Worm (Caenorhabditis elegans) whole organism, L4 larva: ENCODE results near the gene nhr-17.
A peak's percentile ranks its signal among the peaks of the same experiment; 100 is the strongest.

Source experiments
- F49E8.2 ChIP-seq: sonication (generic microtip); optimal IDR thresholded peaks from 2 replicates; lab custom pipeline; 2016; ENCODE audit warnings: missing compliant biosample characterization, mild to moderate bottlenecking, missing genetic modification characterization, borderline replicate concordance
- Y105C5A.15 ChIP-seq: fragments of 200-800 bp; sonication (Bioruptor generic); IDR thresholded peaks from 2 replicates; pipeline ENCODE4 v1.3.6; 2022; ENCODE audit warnings: missing genetic modification characterization, missing compliant biosample characterization
- Y48G9A.11 ChIP-seq: fragments of 200-800 bp; sonication (Bioruptor generic); IDR thresholded peaks from 2 replicates; pipeline ENCODE4 v1.3.6; 2022; ENCODE audit warnings: missing genetic modification reagents, missing genetic modification characterization, missing compliant biosample characterization
- ZK337.2 ChIP-seq: fragments of 200-800 bp; sonication (Bioruptor generic); IDR thresholded peaks from 2 replicates; pipeline ENCODE4 v1.3.6; 2022; ENCODE audit warnings: missing genetic modification reagents, missing genetic modification characterization, missing compliant biosample characterization
- aha-1 ChIP-seq: fragments of 150-350 bp; peaks from one replicate; lab custom pipeline; 2014; ENCODE audit warnings: missing biosample characterization, missing genetic modification characterization
- ceh-20 ChIP-seq: fragments of 200-800 bp; sonication (Bioruptor generic); IDR thresholded peaks from 2 replicates; pipeline ENCODE4 v1.3.6; 2022; ENCODE audit warnings: missing genetic modification reagents, missing genetic modification characterization, missing compliant biosample characterization
- ceh-62 ChIP-seq: sonication (generic microtip); optimal IDR thresholded peaks from 2 replicates; lab custom pipeline; 2017; ENCODE audit warnings: missing biosample characterization, missing genetic modification characterization
- ces-1 ChIP-seq: fragments of 150-350 bp; sonication (generic microtip); optimal IDR thresholded peaks from 4 replicates; lab custom pipeline; 2014; ENCODE audit warnings: missing biosample characterization, missing genetic modification reagents, missing genetic modification characterization
- ctbp-1 ChIP-seq: fragments of 200-800 bp; sonication (Bioruptor generic); IDR thresholded peaks from 2 replicates; pipeline ENCODE4 v1.3.6; 2022; ENCODE audit warnings: missing genetic modification reagents, missing genetic modification characterization, missing compliant biosample characterization
- daf-19 ChIP-seq: fragments of 200-800 bp; sonication (Bioruptor generic); conservative IDR thresholded peaks from 2 replicates; pipeline ENCODE4 v1.3.6; 2022; ENCODE audit warnings: missing genetic modification characterization, missing compliant biosample characterization
- dmd-8 ChIP-seq: fragments of 200-800 bp; sonication (Bioruptor generic); IDR thresholded peaks from 2 replicates; pipeline ENCODE4 v1.3.6; 2022; ENCODE audit warnings: missing genetic modification characterization, missing compliant biosample characterization
- egl-27 ChIP-seq: sonication (generic microtip); optimal IDR thresholded peaks from 3 replicates; lab custom pipeline; 2017; ENCODE audit warnings: missing biosample characterization, missing genetic modification reagents, missing genetic modification characterization
- fkh-10 ChIP-seq: fragments of 150-350 bp; optimal IDR thresholded peaks from 2 replicates; lab custom pipeline; 2014; ENCODE audit warnings: missing biosample characterization, missing genetic modification reagents, missing genetic modification characterization
- hlh-11 ChIP-seq: fragments of 200-800 bp; sonication (Bioruptor generic); optimal IDR thresholded peaks from 2 replicates; lab custom pipeline; 2018; ENCODE audit warnings: mild to moderate bottlenecking, missing genetic modification characterization, missing compliant biosample characterization
- hmg-1.1 ChIP-seq: fragments of 200-800 bp; sonication (Bioruptor generic); IDR thresholded peaks from 2 replicates; pipeline ENCODE4 v1.3.6; 2022; ENCODE audit warnings: missing genetic modification reagents, missing genetic modification characterization, missing compliant biosample characterization
- jun-1 ChIP-seq: fragments of 150-350 bp; optimal IDR thresholded peaks from 2 replicates; lab custom pipeline; 2014; ENCODE audit warnings: missing biosample characterization, missing genetic modification reagents, missing genetic modification characterization
- lin-1 ChIP-seq: fragments of 200-800 bp; sonication (Bioruptor generic); IDR thresholded peaks from 2 replicates; pipeline ENCODE4 v1.3.6; 2022; ENCODE audit warnings: missing genetic modification reagents, missing genetic modification characterization, missing compliant biosample characterization
- lsy-2 ChIP-seq, 2 experiments: fragments of 150-350 bp in 1 of 2; sonication (generic microtip) in 1 of 2; optimal IDR thresholded peaks; 2 replicates each; lab custom pipeline; 2014 to 2017; ENCODE audit warnings: missing biosample characterization in 2 of 2, missing genetic modification characterization in 2 of 2
- madf-9 ChIP-seq: fragments of 200-800 bp; sonication (Bioruptor generic); conservative IDR thresholded peaks from 2 replicates; pipeline ENCODE4 v1.3.6; 2022; ENCODE audit warnings: missing genetic modification reagents, missing genetic modification characterization, missing compliant biosample characterization
- mxl-2 ChIP-seq: fragments of 200-800 bp; sonication (Bioruptor generic); conservative IDR thresholded peaks from 2 replicates; pipeline ENCODE4 v1.3.6; 2022; ENCODE audit warnings: missing genetic modification reagents, missing genetic modification characterization, missing compliant biosample characterization
- nhr-6 ChIP-seq: fragments of 150-350 bp; optimal IDR thresholded peaks from 2 replicates; lab custom pipeline; 2014; ENCODE audit warnings: missing biosample characterization, missing genetic modification characterization
- saeg-2 ChIP-seq: fragments of 200-800 bp; sonication (Bioruptor generic); IDR thresholded peaks from 2 replicates; pipeline ENCODE4 v1.3.6; 2022; ENCODE audit warnings: missing genetic modification reagents, missing genetic modification characterization, missing compliant biosample characterization
- spr-3 ChIP-seq: fragments of 200-800 bp; sonication (Bioruptor generic); optimal IDR thresholded peaks from 2 replicates; lab custom pipeline; 2018; ENCODE audit warnings: mild to moderate bottlenecking, missing genetic modification characterization, missing compliant biosample characterization
- unc-39 ChIP-seq: sonication (generic microtip); optimal IDR thresholded peaks from 2 replicates; lab custom pipeline; 2017; ENCODE audit warnings: missing biosample characterization, missing genetic modification characterization
- unc-62 ChIP-seq, 3 experiments: fragments of 150-350 bp in 1 of 3; sonication (generic microtip); optimal IDR thresholded peaks in 2 of 3; peaks in 1 of 3; 1 replicate in 1 of 3; 2 replicates in 2 of 3; lab custom pipeline; 2014 to 2017; ENCODE audit warnings: missing biosample characterization in 3 of 3, missing genetic modification characterization in 3 of 3, missing genetic modification reagents in 3 of 3, missing genotype in 1 of 3
- zfp-2 ChIP-seq: sonication (generic microtip); optimal IDR thresholded peaks from 2 replicates; lab custom pipeline; 2016; ENCODE audit warnings: mild to moderate bottlenecking, missing genetic modification characterization, missing compliant biosample characterization
- zip-11 ChIP-seq: fragments of 200-800 bp; sonication (Bioruptor generic); IDR thresholded peaks from 2 replicates; pipeline ENCODE4 v1.3.6; 2022; ENCODE audit warnings: missing genetic modification characterization, missing compliant biosample characterization
- ztf-7 ChIP-seq: fragments of 150-350 bp; optimal IDR thresholded peaks from 2 replicates; lab custom pipeline; 2014; ENCODE audit warnings: missing biosample characterization, missing genetic modification characterization

nhr-17 gene

ce11 chrX:12690346-12690745, 22.7 kb upstream of the nhr-17 start (continued):
- no peak for TF ChIP-seq mxl-2 (GFP tag; lab: Robert Waterston, UW)
- TF ChIP-seq ZK337.2 (GFP tag; lab: Robert Waterston, UW), result no peak
- TF ChIP-seq jun-1 (tag; lab: Kevin White, UChicago), result no peak
- no peak for TF ChIP-seq ceh-62 (tag; lab: Kevin White, UChicago)
- no peak for TF ChIP-seq nhr-6 (tag; lab: Kevin White, UChicago)

- TF ChIP-seq fkh-10 (peak; percentile 93), lsy-2 (tag; optimal IDR thresholded peaks at IDR 0.05; lab: Kevin White, UChicago) (peak in 1 of 2 experiments; percentile 10), ces-1 (GFP tag; lab: Kevin White, UChicago) (peak; percentile 93), dmd-8 (GFP tag; lab: Robert Waterston, UW) (no peak), ctbp-1 (GFP tag; lab: Robert Waterston, UW) (0 out of 2 replicates have a peak, but pooled peaks have one; percentile 22), unc-62 (GFP tag; optimal IDR thresholded peaks at IDR 0.05 in 1 of 2; lab: Kevin White, UChicago) (peak in 1 of 2 experiments; percentile 84), unc-62 (tag; optimal IDR thresholded peaks at IDR 0.05; lab: Kevin White, UChicago) (no peak), zfp-2 (tag; lab: Kevin White, UChicago) (no peak)
Measured at ce11 chrX:12689869-12690268, 22.2 kb upstream of the nhr-17 start.

- TF ChIP-seq aha-1 (tag; lab: Kevin White, UChicago) (peak; percentile 88), lin-1 (GFP tag; lab: Robert Waterston, UW) (no peak)
- TF ChIP-seq, all 104 proteins: peak for 1
Measured at ce11 chrX:12688632-12689031, 21.0 kb upstream of the nhr-17 start.

ce11 chrX:12687482-12687881, 19.8 kb upstream of the nhr-17 start:
- TF ChIP-seq saeg-2 (GFP tag; lab: Robert Waterston, UW) (0 out of 2 replicates have a peak, but pooled peaks have one; percentile 6), ceh-20 (GFP tag; lab: Robert Waterston, UW) (no peak), aha-1 (tag; lab: Kevin White, UChicago) (peak; percentile 91), ztf-7 (no peak), F49E8.2 (tag; lab: Kevin White, UChicago) (no peak), jun-1 (tag; lab: Kevin White, UChicago) (no peak), Y105C5A.15 (GFP tag; lab: Robert Waterston, UW) (no peak), unc-39 (tag; lab: Kevin White, UChicago) (no peak), madf-9 (GFP tag; lab: Robert Waterston, UW) (no peak)

ce11 chrX:12679603-12680002, 11.9 kb upstream of the nhr-17 start:
- TF ChIP-seq spr-3 (GFP tag; lab: Kevin White, UChicago) (no peak), unc-62 (GFP tag; optimal IDR thresholded peaks at IDR 0.05 in 1 of 2; lab: Kevin White, UChicago) (peak in 1 of 2 experiments; percentile 83), unc-62 (tag; optimal IDR thresholded peaks at IDR 0.05; lab: Kevin White, UChicago) (no peak)

ce11 chrX:12678532-12678931, 10.9 kb upstream of the nhr-17 start, which contains the start of gene adt-1:
TSS of gene adt-1 (plus strand) at chrX:12678832.
- TF ChIP-seq daf-19 (GFP tag; lab: Robert Waterston, UW) (no peak), Y48G9A.11 (no peak), egl-27 (tag; lab: Kevin White, UChicago) (no peak), hmg-1.1 (GFP tag; lab: Robert Waterston, UW) (no peak)

- no peak for TF ChIP-seq zip-11 (GFP tag; lab: Robert Waterston, UW)
- TF ChIP-seq hlh-11 (tag; lab: Kevin White, UChicago), result peak; percentile 30
- TF ChIP-seq, all 104 proteins: peak for 1
Measured at ce11 chrX:12677113-12677512, 9.5 kb upstream of the nhr-17 start.
